Worm (Caenorhabditis elegans) whole organism, young adult: ENCODE measurements around the gene cut-1.

Source experiments
- B0261.1 ChIP-seq: sonication (generic microtip); optimal IDR thresholded peaks from 2 replicates; lab custom pipeline; 2016; ENCODE audit warnings: mild to moderate bottlenecking, missing genetic modification characterization, moderate library complexity, missing compliant biosample characterization
- C06A6.2 ChIP-seq: fragments of 200-800 bp; sonication (Bioruptor generic); conservative IDR thresholded peaks from 2 replicates; pipeline ENCODE4 v1.3.6; 2022; ENCODE audit warnings: missing genetic modification characterization, missing compliant biosample characterization
- F22D6.2 ChIP-seq: sonication (generic microtip); optimal IDR thresholded peaks from 2 replicates; lab custom pipeline; 2016; ENCODE audit warnings: mild to moderate bottlenecking, missing genetic modification characterization, missing compliant biosample characterization
- F37B4.10 ChIP-seq: fragments of 200-800 bp; sonication (Bioruptor generic); IDR thresholded peaks from 2 replicates; pipeline ENCODE4 v1.3.6; 2022; ENCODE audit warnings: missing genetic modification characterization, missing compliant biosample characterization
- F57C9.4 ChIP-seq: sonication (generic microtip); optimal IDR thresholded peaks from 2 replicates; lab custom pipeline; 2017; ENCODE audit warnings: mild to moderate bottlenecking, missing genetic modification characterization, missing compliant biosample characterization
- K11D2.4 ChIP-seq: fragments of 200-800 bp; sonication (Bioruptor generic); IDR thresholded peaks from 2 replicates; pipeline ENCODE4 v1.3.6; 2022; ENCODE audit warnings: missing genetic modification reagents, missing genetic modification characterization, missing compliant biosample characterization
- T07F8.4 ChIP-seq: sonication (generic microtip); optimal IDR thresholded peaks from 2 replicates; lab custom pipeline; 2016; ENCODE audit warnings: mild to moderate bottlenecking, missing genetic modification characterization, moderate library complexity, missing compliant biosample characterization
- T26A5.8 ChIP-seq: sonication (generic microtip); optimal IDR thresholded peaks from 2 replicates; lab custom pipeline; 2016; ENCODE audit warnings: missing genetic modification characterization, missing compliant biosample characterization
- Y56A3A.18 ChIP-seq: fragments of 200-800 bp; sonication (Bioruptor generic); IDR thresholded peaks from 2 replicates; pipeline ENCODE4 v1.3.6; 2022; ENCODE audit warnings: missing genetic modification reagents, missing genetic modification characterization, missing compliant biosample characterization
- Y79H2A.3 ChIP-seq: fragments of 200-800 bp; sonication (Bioruptor generic); conservative IDR thresholded peaks from 2 replicates; pipeline ENCODE4 v1.3.6; 2022; ENCODE audit warnings: missing genetic modification reagents, missing genetic modification characterization, missing compliant biosample characterization
- aptf-2 ChIP-seq: fragments of 200-800 bp; sonication (Bioruptor generic); conservative IDR thresholded peaks from 2 replicates; pipeline ENCODE4 v1.3.6; 2022; ENCODE audit warnings: missing genetic modification reagents, missing genetic modification characterization, missing compliant biosample characterization
- atf-7 ChIP-seq: sonication (generic microtip); optimal IDR thresholded peaks from 2 replicates; lab custom pipeline; 2017; ENCODE audit warnings: mild to moderate bottlenecking, missing genetic modification characterization, missing compliant biosample characterization
- attf-3 ChIP-seq: fragments of 200-800 bp; sonication (Bioruptor generic); conservative IDR thresholded peaks from 2 replicates; pipeline ENCODE4 v1.3.6; 2022; ENCODE audit warnings: missing genetic modification reagents, missing genetic modification characterization, missing compliant biosample characterization
- bed-2 ChIP-seq: fragments of 200-800 bp; sonication (Bioruptor generic); IDR thresholded peaks from 2 replicates; pipeline ENCODE4 v1.3.6; 2022; ENCODE audit warnings: missing genetic modification reagents, missing genetic modification characterization, missing compliant biosample characterization
- ceh-58 ChIP-seq: fragments of 200-800 bp; sonication (Bioruptor generic); IDR thresholded peaks from 2 replicates; pipeline ENCODE4 v1.3.6; 2022; ENCODE audit warnings: missing genetic modification characterization, missing compliant biosample characterization
- dox-1 ChIP-seq: fragments of 200-800 bp; sonication (Bioruptor generic); IDR thresholded peaks from 2 replicates; pipeline ENCODE4 v1.3.6; 2022; ENCODE audit warnings: missing genetic modification reagents, missing genetic modification characterization, missing compliant biosample characterization
- efl-1 ChIP-seq: fragments of 150-350 bp; optimal IDR thresholded peaks from 2 replicates; lab custom pipeline; 2014; ENCODE audit warnings: missing biosample characterization, missing genetic modification reagents, missing genetic modification characterization
- egrh-3 ChIP-seq: fragments of 200-800 bp; sonication (Bioruptor generic); IDR thresholded peaks from 2 replicates; pipeline ENCODE4 v1.3.6; 2022; ENCODE audit warnings: missing genetic modification reagents, missing genetic modification characterization, missing compliant biosample characterization
- ets-4 ChIP-seq: fragments of 200-800 bp; sonication (Bioruptor generic); optimal IDR thresholded peaks from 2 replicates; lab custom pipeline; 2018; ENCODE audit warnings: mild to moderate bottlenecking, missing genetic modification characterization, missing compliant biosample characterization
- hlh-26 ChIP-seq: fragments of 200-800 bp; sonication (Bioruptor generic); conservative IDR thresholded peaks from 2 replicates; pipeline ENCODE4 v1.3.6; 2022; ENCODE audit warnings: missing genetic modification reagents, missing genetic modification characterization, missing compliant biosample characterization
- hmg-20 ChIP-seq: fragments of 200-800 bp; sonication (Bioruptor generic); IDR thresholded peaks from 2 replicates; pipeline ENCODE4 v1.3.6; 2022; ENCODE audit warnings: missing genetic modification reagents, missing genetic modification characterization, missing compliant biosample characterization
- lag-1 ChIP-seq: fragments of 200-800 bp; sonication (Bioruptor generic); IDR thresholded peaks from 2 replicates; pipeline ENCODE4 v1.3.6; 2022; ENCODE audit warnings: missing genetic modification reagents, missing genetic modification characterization, missing compliant biosample characterization
- lir-1 ChIP-seq: fragments of 200-800 bp; sonication (Bioruptor generic); conservative IDR thresholded peaks from 2 replicates; pipeline ENCODE4 v1.3.6; 2022; ENCODE audit warnings: missing genetic modification reagents, missing genetic modification characterization, missing compliant biosample characterization
- lsl-1 ChIP-seq: fragments of 200-800 bp; sonication (Bioruptor generic); optimal IDR thresholded peaks from 2 replicates; lab custom pipeline; 2018; ENCODE audit warnings: mild to moderate bottlenecking, missing genetic modification characterization, moderate library complexity, missing compliant biosample characterization
- lsy-27 ChIP-seq: sonication (generic microtip); optimal IDR thresholded peaks from 2 replicates; lab custom pipeline; 2017; ENCODE audit warnings: missing genetic modification characterization, mild to moderate bottlenecking, missing compliant biosample characterization, antibody characterized with exemption, missing genotype, borderline replicate concordance; ENCODE audit not compliant: insufficient read depth
- madf-3 ChIP-seq: fragments of 200-800 bp; sonication (Bioruptor generic); IDR thresholded peaks from 2 replicates; pipeline ENCODE4 v1.3.6; 2022; ENCODE audit warnings: missing genetic modification reagents, missing genetic modification characterization, missing compliant biosample characterization
- mcd-1 ChIP-seq: fragments of 200-800 bp; sonication (Bioruptor generic); IDR thresholded peaks from 2 replicates; pipeline ENCODE4 v1.3.6; 2022; ENCODE audit warnings: missing genetic modification reagents, missing genetic modification characterization, missing compliant biosample characterization
- nhr-179 ChIP-seq: sonication (generic microtip); optimal IDR thresholded peaks from 2 replicates; lab custom pipeline; 2016; ENCODE audit warnings: mild to moderate bottlenecking, missing genetic modification characterization, missing compliant biosample characterization
- rec-8 ChIP-seq, 2 experiments: sonication (generic microtip); optimal IDR thresholded peaks; 2 replicates each; lab custom pipeline; 2016; ENCODE audit warnings: mild to moderate bottlenecking in 2 of 2, missing genetic modification characterization in 2 of 2, missing genetic modification reagents in 2 of 2, missing genotype in 2 of 2, missing biosample characterization in 1 of 2, missing compliant biosample characterization in 1 of 2, moderate library complexity in 1 of 2
- snpc-4 ChIP-seq, 5 experiments: fragments of 150-350 bp in 1 of 5; sonication (generic microtip) in 4 of 5; optimal IDR thresholded peaks; 2 replicates each; lab custom pipeline; 2014 to 2018; ENCODE audit warnings: missing genetic modification characterization in 5 of 5, missing biosample characterization in 3 of 5, antibody characterized with exemption in 2 of 5, mild to moderate bottlenecking in 2 of 5, missing compliant biosample characterization in 2 of 5, missing genotype in 2 of 5, moderate library complexity in 2 of 5, missing genetic modification reagents in 1 of 5
- somi-1 ChIP-seq: fragments of 200-800 bp; sonication (Bioruptor generic); optimal IDR thresholded peaks from 2 replicates; lab custom pipeline; 2018; ENCODE audit warnings: mild to moderate bottlenecking, missing genetic modification characterization, missing compliant biosample characterization
- unc-130 ChIP-seq: sonication (generic microtip); optimal IDR thresholded peaks from 2 replicates; lab custom pipeline; 2016; ENCODE audit warnings: missing genetic modification reagents, missing genetic modification characterization, missing compliant biosample characterization
- xnd-1 ChIP-seq: sonication (generic microtip); optimal IDR thresholded peaks from 2 replicates; lab custom pipeline; 2016; ENCODE audit warnings: missing genotype, missing genetic modification reagents, missing genetic modification characterization, missing compliant biosample characterization
- zfh-2 ChIP-seq: fragments of 200-800 bp; sonication (Bioruptor generic); conservative IDR thresholded peaks from 2 replicates; pipeline ENCODE4 v1.3.6; 2022; ENCODE audit warnings: missing genetic modification reagents, missing genetic modification characterization, missing compliant biosample characterization
- ztf-22 ChIP-seq: fragments of 200-800 bp; sonication (Bioruptor generic); optimal IDR thresholded peaks from 2 replicates; lab custom pipeline; 2018; ENCODE audit warnings: mild to moderate bottlenecking, missing genetic modification characterization, moderate library complexity, missing compliant biosample characterization

cut-1 gene

DNA sequence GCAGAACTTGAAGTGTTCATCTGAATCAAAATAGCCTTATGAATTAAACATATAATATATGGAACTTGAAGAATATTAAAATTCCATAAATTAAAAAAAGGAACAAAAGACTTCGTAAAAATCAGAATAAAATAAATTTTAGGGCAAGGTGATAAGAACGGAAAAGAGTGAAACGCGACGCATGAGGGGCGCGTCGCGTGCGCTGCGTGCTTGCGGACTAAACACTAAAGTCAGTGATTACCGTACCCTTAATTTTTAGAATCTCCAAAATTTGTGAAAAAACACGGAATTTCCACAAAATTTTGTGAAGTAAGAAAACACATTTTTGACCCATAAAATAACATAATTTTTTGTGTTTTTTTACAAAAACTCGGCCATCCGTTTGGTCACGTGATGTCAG, 7.7 kb upstream of the cut-1 start, which contains the start of gene T05B9.1:
Gene T05B9.1, minus strand, starts transcription at position 20 of the 400 bp plus-strand sequence.
- TF ChIP-seq efl-1: peak; percentile 38
- no peak for TF ChIP-seq B0261.1
- no peak for TF ChIP-seq lir-1 (GFP tag; lab: Robert Waterston, UW)
- no peak for TF ChIP-seq K11D2.4 (GFP tag; lab: Robert Waterston, UW)
- no peak for TF ChIP-seq Y79H2A.3 (GFP tag; lab: Robert Waterston, UW)
- peak; percentile 95 for TF ChIP-seq madf-3 (GFP tag; lab: Robert Waterston, UW)
- TF ChIP-seq T07F8.4 (tag; lab: Kevin White, UChicago): no peak
- 0 out of 2 replicates have a peak, but pooled peaks have one; percentile 6 for TF ChIP-seq dox-1 (GFP tag; lab: Robert Waterston, UW)
- peak; percentile 81 for TF ChIP-seq lsl-1 (GFP tag; lab: Kevin White, UChicago)
- no peak for TF ChIP-seq ztf-22 (GFP tag; lab: Kevin White, UChicago)
- TF ChIP-seq unc-130: no peak
- TF ChIP-seq rec-8 (tag; optimal IDR thresholded peaks at IDR 0.05; lab: Kevin White, UChicago): no peak
- TF ChIP-seq ceh-58 (GFP tag; lab: Robert Waterston, UW): no peak
- no peak for TF ChIP-seq F37B4.10 (GFP tag; lab: Robert Waterston, UW)
- TF ChIP-seq somi-1 (GFP tag; lab: Kevin White, UChicago): no peak
- no peak for TF ChIP-seq bed-2 (GFP tag; lab: Robert Waterston, UW)

ce11 chrII:11270829-11271228, 1.9 kb downstream of the cut-1 start:
- TF ChIP-seq efl-1 (no peak), egrh-3 (peak; percentile 83), zfh-2 (peak; percentile 85)

DNA sequence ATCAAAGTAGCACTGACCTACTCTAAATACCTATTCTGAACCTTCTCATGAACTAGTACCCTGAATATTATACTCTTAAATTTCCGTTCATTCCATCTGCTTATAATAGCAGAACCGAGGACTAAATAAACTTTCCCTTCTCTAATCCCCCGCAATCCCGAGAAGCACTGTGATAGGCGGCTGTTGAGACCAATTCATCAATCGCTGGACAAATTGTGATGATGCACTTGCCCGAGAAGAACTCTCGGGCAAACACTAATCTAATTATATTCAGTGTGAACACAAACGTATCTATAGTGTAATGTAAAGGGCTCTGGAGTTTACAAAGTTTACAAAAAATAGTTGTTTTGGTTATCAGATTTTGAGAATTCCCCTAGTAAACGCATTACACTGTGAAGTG, 6.0 kb downstream of the cut-1 start:
- no peak for TF ChIP-seq Y56A3A.18 (GFP tag; lab: Robert Waterston, UW)
- no peak for TF ChIP-seq lsy-27
- no peak for TF ChIP-seq F57C9.4
- no peak for TF ChIP-seq bed-2 (GFP tag; lab: Robert Waterston, UW)
- no peak for TF ChIP-seq attf-3
- no peak for TF ChIP-seq lag-1 (GFP tag; lab: Robert Waterston, UW)
- no peak for TF ChIP-seq aptf-2 (GFP tag; lab: Robert Waterston, UW)
- no peak for TF ChIP-seq snpc-4 (GFP tag; optimal IDR thresholded peaks at IDR 0.05; lab: Kevin White, UChicago)
- no peak for TF ChIP-seq snpc-4 (tag; optimal IDR thresholded peaks at IDR 0.05; lab: Kevin White, UChicago)
- no peak for TF ChIP-seq mcd-1
- no peak for TF ChIP-seq unc-130
- TF ChIP-seq ets-4 (GFP tag; lab: Kevin White, UChicago): no peak
- TF ChIP-seq T26A5.8 (tag; lab: Kevin White, UChicago): no peak
- no peak for TF ChIP-seq xnd-1 (tag; lab: Kevin White, UChicago)
- TF ChIP-seq F22D6.2 (tag; lab: Kevin White, UChicago): no peak
- TF ChIP-seq hmg-20 (GFP tag; lab: Robert Waterston, UW): no peak

DNA sequence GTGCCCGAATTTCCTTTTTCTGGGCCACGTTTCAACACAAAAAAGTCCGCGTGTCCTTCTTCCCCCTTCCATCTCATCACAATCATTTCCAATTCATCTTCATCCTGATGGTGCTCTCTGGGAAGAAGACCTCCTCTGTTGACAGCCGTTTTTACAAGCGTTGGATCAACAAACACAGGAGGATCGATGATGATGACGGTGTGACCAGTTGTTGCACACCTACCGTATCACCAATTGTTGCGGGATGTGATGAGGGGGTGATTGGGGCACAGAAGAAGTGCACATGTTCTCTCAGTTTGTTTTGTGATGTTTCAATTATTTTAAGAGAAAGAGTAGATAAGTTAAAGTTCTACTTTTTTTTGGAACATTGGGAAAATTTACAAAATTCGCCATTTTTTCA, 6.6 kb downstream of the cut-1 start:
- TF ChIP-seq B0261.1 (no peak), madf-3 (GFP tag; lab: Robert Waterston, UW) (no peak), C06A6.2 (GFP tag; lab: Robert Waterston, UW) (no peak), nhr-179 (tag; lab: Kevin White, UChicago) (no peak), dox-1 (GFP tag; lab: Robert Waterston, UW) (no peak), efl-1 (no peak), atf-7 (tag; lab: Kevin White, UChicago) (no peak), hlh-26 (no peak)
